Fruit fly (Drosophila melanogaster) whole organism, wandering third instar larva: ENCODE results near the gene Cubn.

Experiments used
- Abd-B ChIP-seq: fragments of >200 bp; optimal IDR thresholded peaks from 2 replicates; lab custom pipeline; 2017; ENCODE audit warnings: missing biosample characterization, missing genetic modification characterization
- Dfd ChIP-seq: fragments of >200 bp; optimal IDR thresholded peaks from 2 replicates; lab custom pipeline; 2017; ENCODE audit warnings: missing biosample characterization, missing genetic modification characterization
- Hnf4 ChIP-seq: fragments of 200-800 bp; sonication (Bioruptor generic); optimal IDR thresholded peaks from 2 replicates; lab custom pipeline; 2016; ENCODE audit warnings: missing biosample characterization, mild to moderate bottlenecking, missing genetic modification characterization
- Jra ChIP-seq: sonication (Bioruptor generic); optimal IDR thresholded peaks from 2 replicates; lab custom pipeline; 2016; ENCODE audit warnings: missing biosample characterization, missing genetic modification characterization
- Sp1 ChIP-seq: fragments of 200-800 bp; sonication (Bioruptor generic); optimal IDR thresholded peaks from 3 replicates; lab custom pipeline; 2019; ENCODE audit warnings: missing biosample characterization, mild to moderate bottlenecking, missing genetic modification characterization, moderate library complexity
- ey ChIP-seq: fragments of 200-800 bp; sonication (Bioruptor generic); optimal IDR thresholded peaks from 2 replicates; lab custom pipeline; 2016; ENCODE audit warnings: missing biosample characterization, missing genetic modification characterization
- h ChIP-seq: fragments of 200-800 bp; sonication (Bioruptor generic); optimal IDR thresholded peaks from 3 replicates; lab custom pipeline; 2016; ENCODE audit warnings: missing biosample characterization, mild to moderate bottlenecking, missing genetic modification characterization
- pan ChIP-seq: fragments of >200 bp; optimal IDR thresholded peaks from 2 replicates; lab custom pipeline; 2017
- sage ChIP-seq: fragments of 200-800 bp; sonication (Bioruptor generic); optimal IDR thresholded peaks from 2 replicates; lab custom pipeline; 2016; ENCODE audit warnings: missing biosample characterization, mild to moderate bottlenecking, missing genetic modification characterization
- sv ChIP-seq: fragments of 200-800 bp; sonication (Bioruptor generic); optimal IDR thresholded peaks from 3 replicates; lab custom pipeline; 2016; ENCODE audit warnings: missing biosample characterization, missing genetic modification characterization

DNA sequence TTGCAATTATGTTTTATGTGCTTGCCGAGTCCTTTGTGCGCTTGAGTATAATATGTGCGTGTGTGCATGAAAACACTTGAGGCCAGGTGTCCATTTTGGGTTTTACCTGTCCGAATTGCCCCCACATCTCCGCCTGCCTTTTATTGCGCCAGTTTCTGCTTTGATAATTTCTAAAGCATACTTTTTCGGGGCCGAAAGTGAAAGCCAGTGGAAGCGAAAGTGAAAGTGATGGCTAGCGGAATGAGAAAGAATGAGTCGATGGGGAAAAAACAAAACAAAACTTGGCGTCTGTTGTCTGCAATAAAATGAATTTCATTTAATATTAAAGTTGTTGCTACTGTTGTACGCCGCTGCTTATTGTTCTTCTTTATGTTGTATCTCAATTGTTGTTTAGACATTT lies 47.6 kb downstream of the Cubn start:
- TF ChIP-seq Hnf4 (no peak), Sp1 (no peak), sv (GFP tag; lab: Kevin White, UChicago) (no peak), Abd-B (GFP tag; lab: Kevin White, UChicago) (no peak), sage (no peak), h (GFP tag; lab: Kevin White, UChicago) (no peak), pan (lab: Kevin White, UChicago) (no peak), Dfd (GFP tag; lab: Kevin White, UChicago) (no peak), Jra (GFP tag; lab: Kevin White, UChicago) (no peak), ey (no peak)
